Fruit fly (Drosophila melanogaster): Measurements from ENCODE around the gene CG8814.

CG8814 gene

dm6 chr2L:2874185-2874541 is 527 bp upstream of the CG8814 start, which contains the start of gene Ifrd1:
Gene Ifrd1 (minus strand): TSS chr2L:2874489.
- TF ChIP-seq CG8301 (tag; optimal IDR thresholded peaks at IDR 0.05), result no peak
- TF ChIP-seq rn (GFP tag; IDR thresholded peaks at IDR 0.05), result no peak
- no peak for TF ChIP-seq Snoo (tag; optimal IDR thresholded peaks at IDR 0.05)
- TF ChIP-seq gl (tag; optimal IDR thresholded peaks at IDR 0.05), result no peak
- no peak for TF ChIP-seq EcR (GFP tag; optimal IDR thresholded peaks at IDR 0.05)
- no peak for TF ChIP-seq Pif1B (GFP tag; optimal IDR thresholded peaks at IDR 0.05)
- no peak for TF ChIP-seq CG13204 (GFP tag; optimal IDR thresholded peaks at IDR 0.05)
- no peak for TF ChIP-seq CG32121 (GFP tag; IDR thresholded peaks at IDR 0.05)
- no peak for TF ChIP-seq Pif1A (GFP tag; optimal IDR thresholded peaks at IDR 0.05)
- no peak for TF ChIP-seq D1 (tag; optimal IDR thresholded peaks at IDR 0.05)

- TF ChIP-seq CG8301 (tag; optimal IDR thresholded peaks at IDR 0.05) (peak; percentile 55), CG4496 (GFP tag; IDR thresholded peaks at IDR 0.05) (peak; percentile 13; the same call in 1 of the 3 replicates), fd96Ca (GFP tag; IDR thresholded peaks at IDR 0.05) (peak; percentile 34; the same call in 1 of the 3 replicates), CG8159 (tag; optimal IDR thresholded peaks at IDR 0.05) (peak; percentile 70), Snoo (tag; optimal IDR thresholded peaks at IDR 0.05) (peak; percentile 68), D1 (tag; optimal IDR thresholded peaks at IDR 0.05) (no peak), CG14655 (GFP tag; optimal IDR thresholded peaks at IDR 0.05) (no peak), CG15710 (tag; optimal IDR thresholded peaks at IDR 0.05) (peak; percentile 69), CG34367 (tag; optimal IDR thresholded peaks at IDR 0.05) (peak; percentile 54), Pif1B (GFP tag; optimal IDR thresholded peaks at IDR 0.05) (no peak), Ets98B (GFP tag; IDR thresholded peaks at IDR 0.05) (peak; percentile 24; the same call in 1 of the 2 replicates), rn (GFP tag; IDR thresholded peaks at IDR 0.05) (no peak), CG32121 (GFP tag; IDR thresholded peaks at IDR 0.05) (peak; percentile 60), CG13204 (GFP tag; optimal IDR thresholded peaks at IDR 0.05) (no peak), CG17806 (tag; optimal IDR thresholded peaks at IDR 0.05) (peak; percentile 67), CG9948 (tag; optimal IDR thresholded peaks at IDR 0.05) (peak; percentile 51), EcR (GFP tag; optimal IDR thresholded peaks at IDR 0.05) (no peak), gl (tag; optimal IDR thresholded peaks at IDR 0.05) (peak; percentile 16), CG12605 (GFP tag; IDR thresholded peaks at IDR 0.05) (no peak), CG10348 (GFP tag; IDR thresholded peaks at IDR 0.05) (no peak), Pif1A (GFP tag; optimal IDR thresholded peaks at IDR 0.05) (peak; percentile 48)
Measured at dm6 chr2L:2878188-2878587, 3.5 kb downstream of the CG8814 start, which contains the start of the genes Prx6a and Sbat. Gene Prx6a (minus strand): TSS chr2L:2878232. Gene Sbat (plus strand): TSS chr2L:2878344.

dm6 chr2L:2878859-2879258 is 4.2 kb downstream of the CG8814 start, which contains the start of gene RabGGTb:
Gene RabGGTb (plus strand): TSS chr2L:2879112.
- peak; percentile 25 for TF ChIP-seq CG34367 (tag; optimal IDR thresholded peaks at IDR 0.05)
- TF ChIP-seq CG13204 (GFP tag; optimal IDR thresholded peaks at IDR 0.05), result no peak
- TF ChIP-seq CG9948 (tag; optimal IDR thresholded peaks at IDR 0.05), result peak; percentile 17
- TF ChIP-seq Pif1B (GFP tag; optimal IDR thresholded peaks at IDR 0.05), result peak; percentile 11
- TF ChIP-seq Ets98B (GFP tag; IDR thresholded peaks at IDR 0.05), result peak; percentile 82
- TF ChIP-seq gl (tag; optimal IDR thresholded peaks at IDR 0.05), result no peak
- peak; percentile 31 for TF ChIP-seq CG8301 (tag; optimal IDR thresholded peaks at IDR 0.05)
- peak; percentile 83 for TF ChIP-seq CG4496 (GFP tag; IDR thresholded peaks at IDR 0.05)
- TF ChIP-seq fd96Ca (GFP tag; IDR thresholded peaks at IDR 0.05), result peak; percentile 83
- peak; percentile 30 for TF ChIP-seq Pif1A (GFP tag; optimal IDR thresholded peaks at IDR 0.05)
- peak; percentile 49 for TF ChIP-seq CG12605 (GFP tag; IDR thresholded peaks at IDR 0.05)
- TF ChIP-seq D1 (tag; optimal IDR thresholded peaks at IDR 0.05), result no peak
- peak; percentile 34 for TF ChIP-seq CG8159 (tag; optimal IDR thresholded peaks at IDR 0.05)
- TF ChIP-seq CG14655 (GFP tag; optimal IDR thresholded peaks at IDR 0.05), result no peak
- 0 out of 2 replicates have a peak, but pooled peaks have one; percentile 40 for TF ChIP-seq rn (GFP tag; IDR thresholded peaks at IDR 0.05)
- TF ChIP-seq CG10348 (GFP tag; IDR thresholded peaks at IDR 0.05), result no peak
- TF ChIP-seq CG15710 (tag; optimal IDR thresholded peaks at IDR 0.05), result peak; percentile 37
- TF ChIP-seq CG17806 (tag; optimal IDR thresholded peaks at IDR 0.05), result peak; percentile 32
- no peak for TF ChIP-seq EcR (GFP tag; optimal IDR thresholded peaks at IDR 0.05)
- TF ChIP-seq Snoo (tag; optimal IDR thresholded peaks at IDR 0.05), result peak; percentile 22
- peak; percentile 68 for TF ChIP-seq CG32121 (GFP tag; IDR thresholded peaks at IDR 0.05)

dm6 chr2L:2882968-2883702 is 8.4 kb downstream of the CG8814 start:
- TF ChIP-seq Snoo (tag; optimal IDR thresholded peaks at IDR 0.05) (peak; percentile 28), CG9948 (tag; optimal IDR thresholded peaks at IDR 0.05) (no peak), CG12605 (GFP tag; IDR thresholded peaks at IDR 0.05) (no peak), CG32121 (GFP tag; IDR thresholded peaks at IDR 0.05) (peak; percentile 20; the same call in 1 of the 2 replicates), CG17806 (tag; optimal IDR thresholded peaks at IDR 0.05) (no peak), CG34367 (tag; optimal IDR thresholded peaks at IDR 0.05) (no peak), Pif1A (GFP tag; optimal IDR thresholded peaks at IDR 0.05) (peak; percentile 12), CG13204 (GFP tag; optimal IDR thresholded peaks at IDR 0.05) (no peak)

dm6 chr2L:2883703-2884294 is 9.1 kb downstream of the CG8814 start:
- no peak for TF ChIP-seq Pif1B (GFP tag; optimal IDR thresholded peaks at IDR 0.05)
- no peak for TF ChIP-seq CG15710 (tag; optimal IDR thresholded peaks at IDR 0.05)
- TF ChIP-seq CG17806 (tag; optimal IDR thresholded peaks at IDR 0.05), result no peak
- TF ChIP-seq Ets98B (GFP tag; IDR thresholded peaks at IDR 0.05), result no peak
- no peak for TF ChIP-seq Pif1A (GFP tag; optimal IDR thresholded peaks at IDR 0.05)
- no peak for TF ChIP-seq D1 (tag; optimal IDR thresholded peaks at IDR 0.05)
- no peak for TF ChIP-seq CG4496 (GFP tag; IDR thresholded peaks at IDR 0.05)
- no peak for TF ChIP-seq CG34367 (tag; optimal IDR thresholded peaks at IDR 0.05)
- no peak for TF ChIP-seq CG8159 (tag; optimal IDR thresholded peaks at IDR 0.05)
- TF ChIP-seq Snoo (tag; optimal IDR thresholded peaks at IDR 0.05), result no peak
- TF ChIP-seq CG32121 (GFP tag; IDR thresholded peaks at IDR 0.05), result no peak
- no peak for TF ChIP-seq rn (GFP tag; IDR thresholded peaks at IDR 0.05)
- TF ChIP-seq fd96Ca (GFP tag; IDR thresholded peaks at IDR 0.05), result no peak
- no peak for TF ChIP-seq CG9948 (tag; optimal IDR thresholded peaks at IDR 0.05)
- no peak for TF ChIP-seq EcR (GFP tag; optimal IDR thresholded peaks at IDR 0.05)
- TF ChIP-seq CG8301 (tag; optimal IDR thresholded peaks at IDR 0.05), result no peak
- TF ChIP-seq CG10348 (GFP tag; IDR thresholded peaks at IDR 0.05), result no peak
- no peak for TF ChIP-seq CG12605 (GFP tag; IDR thresholded peaks at IDR 0.05)
- TF ChIP-seq CG13204 (GFP tag; optimal IDR thresholded peaks at IDR 0.05), result no peak
- TF ChIP-seq gl (tag; optimal IDR thresholded peaks at IDR 0.05), result no peak
